Worm (Caenorhabditis elegans) whole organism, L3 larva: ENCODE measurements around the gene cpr-8.

ENCODE experiments used
- R02D3.7 ChIP-seq: fragments of 150-350 bp; optimal IDR thresholded peaks from 2 replicates; lab custom pipeline; 2014; ENCODE audit warnings: missing biosample characterization, missing genetic modification characterization
- ZK546.5 ChIP-seq: sonication (generic microtip); optimal IDR thresholded peaks from 2 replicates; lab custom pipeline; 2017; ENCODE audit warnings: missing biosample characterization, missing genetic modification characterization
- aly-2 ChIP-seq: fragments of 150-350 bp; optimal IDR thresholded peaks from 2 replicates; lab custom pipeline; 2014; ENCODE audit warnings: missing biosample characterization, missing genetic modification characterization
- ama-1 ChIP-seq: fragments of 150-350 bp; optimal IDR thresholded peaks from 2 replicates; lab custom pipeline; 2018
- ceh-16 ChIP-seq: sonication (generic microtip); optimal IDR thresholded peaks from 2 replicates; lab custom pipeline; 2017; ENCODE audit warnings: missing biosample characterization, missing genetic modification characterization
- ceh-82 ChIP-seq: fragments of 150-350 bp; optimal IDR thresholded peaks from 2 replicates; lab custom pipeline; 2014; ENCODE audit warnings: missing biosample characterization, missing genetic modification characterization
- ceh-9 ChIP-seq: sonication (generic microtip); optimal IDR thresholded peaks from 2 replicates; lab custom pipeline; 2018; ENCODE audit warnings: missing biosample characterization, missing genetic modification characterization
- daf-12 ChIP-seq: fragments of 150-350 bp; optimal IDR thresholded peaks from 2 replicates; lab custom pipeline; 2014; ENCODE audit warnings: missing biosample characterization, missing genetic modification reagents, missing genetic modification characterization
- egl-27 ChIP-seq: sonication (generic microtip); optimal IDR thresholded peaks from 4 replicates; lab custom pipeline; 2017; ENCODE audit warnings: missing biosample characterization, missing genetic modification reagents, missing genetic modification characterization
- elt-1 ChIP-seq: fragments of 150-350 bp; optimal IDR thresholded peaks from 2 replicates; lab custom pipeline; 2014; ENCODE audit warnings: missing biosample characterization, missing genetic modification characterization
- elt-2 ChIP-seq: sonication (generic microtip); optimal IDR thresholded peaks from 2 replicates; lab custom pipeline; 2016; ENCODE audit warnings: missing genetic modification reagents, mild to moderate bottlenecking, missing genetic modification characterization, missing compliant biosample characterization
- eor-1 ChIP-seq, 2 experiments: fragments of 150-350 bp; optimal IDR thresholded peaks; 2 replicates each; lab custom pipeline; 2014 to 2018; ENCODE audit warnings: missing biosample characterization in 2 of 2, missing genetic modification characterization in 2 of 2
- fkh-2 ChIP-seq: fragments of 150-350 bp; optimal IDR thresholded peaks from 2 replicates; lab custom pipeline; 2014; ENCODE audit warnings: missing biosample characterization, missing genetic modification reagents, missing genetic modification characterization
- hmg-11 ChIP-seq: sonication (generic microtip); optimal IDR thresholded peaks from 2 replicates; lab custom pipeline; 2016; ENCODE audit warnings: missing genetic modification characterization, missing compliant biosample characterization
- jun-1 ChIP-seq: fragments of 150-350 bp; optimal IDR thresholded peaks from 2 replicates; lab custom pipeline; 2014; ENCODE audit warnings: missing biosample characterization, missing genetic modification reagents, missing genetic modification characterization
- lin-15B ChIP-seq: fragments of 150-350 bp; optimal IDR thresholded peaks from 2 replicates; lab custom pipeline; 2014; ENCODE audit warnings: missing biosample characterization, missing genetic modification characterization
- lin-39 ChIP-seq: fragments of 150-350 bp; optimal IDR thresholded peaks from 2 replicates; lab custom pipeline; 2018; ENCODE audit warnings: missing biosample characterization, missing genetic modification reagents, missing genetic modification characterization
- lsy-12 ChIP-seq: sonication (generic microtip); optimal IDR thresholded peaks from 2 replicates; lab custom pipeline; 2016; ENCODE audit warnings: mild to moderate bottlenecking, missing genetic modification characterization, missing compliant biosample characterization
- mdl-1 ChIP-seq: fragments of 150-350 bp; optimal IDR thresholded peaks from 2 replicates; lab custom pipeline; 2014; ENCODE audit warnings: missing biosample characterization, missing genetic modification characterization
- nfya-1 ChIP-seq: sonication (generic microtip); optimal IDR thresholded peaks from 2 replicates; lab custom pipeline; 2017; ENCODE audit warnings: missing genetic modification characterization, mild to moderate bottlenecking, missing compliant biosample characterization, antibody characterized with exemption, moderate library complexity; ENCODE audit not compliant: insufficient read depth
- nhr-12 ChIP-seq: fragments of 150-350 bp; optimal IDR thresholded peaks from 2 replicates; lab custom pipeline; 2014; ENCODE audit warnings: missing biosample characterization, missing genetic modification characterization
- nhr-23 ChIP-seq: fragments of 150-350 bp; optimal IDR thresholded peaks from 2 replicates; lab custom pipeline; 2014; ENCODE audit warnings: missing biosample characterization, missing genetic modification reagents, missing genetic modification characterization
- nhr-237 ChIP-seq: fragments of 150-350 bp; optimal IDR thresholded peaks from 2 replicates; lab custom pipeline; 2014; ENCODE audit warnings: missing biosample characterization, missing genetic modification characterization
- nhr-25 ChIP-seq: sonication (generic microtip); optimal IDR thresholded peaks from 2 replicates; lab custom pipeline; 2017; ENCODE audit warnings: missing biosample characterization, missing genetic modification characterization
- nhr-43 ChIP-seq: sonication (generic microtip); optimal IDR thresholded peaks from 2 replicates; lab custom pipeline; 2016; ENCODE audit warnings: mild to moderate bottlenecking, missing genetic modification characterization, missing compliant biosample characterization; ENCODE audit not compliant: poor library complexity, severe bottlenecking
- nhr-67 ChIP-seq: fragments of 150-350 bp; optimal IDR thresholded peaks from 2 replicates; lab custom pipeline; 2014; ENCODE audit warnings: missing biosample characterization, missing genetic modification characterization
- nhr-76 ChIP-seq: fragments of 150-350 bp; sonication (generic microtip); optimal IDR thresholded peaks from 5 replicates; lab custom pipeline; 2014; ENCODE audit warnings: missing biosample characterization, missing genetic modification characterization
- pha-4 ChIP-seq: fragments of 150-350 bp; optimal IDR thresholded peaks from 2 replicates; lab custom pipeline; 2014; ENCODE audit warnings: missing biosample characterization, missing genetic modification reagents, missing genetic modification characterization
- pqm-1 ChIP-seq: fragments of 150-350 bp; optimal IDR thresholded peaks from 2 replicates; lab custom pipeline; 2017; ENCODE audit warnings: missing biosample characterization, missing genetic modification characterization, inconsistent platforms
- skn-1 ChIP-seq: fragments of 150-350 bp; optimal IDR thresholded peaks from 2 replicates; lab custom pipeline; 2014; ENCODE audit warnings: missing biosample characterization, missing genetic modification characterization
- snpc-4 ChIP-seq: fragments of 150-350 bp; optimal IDR thresholded peaks from 2 replicates; lab custom pipeline; 2014; ENCODE audit warnings: missing biosample characterization, missing genetic modification characterization
- tbx-2 ChIP-seq: sonication (generic microtip); optimal IDR thresholded peaks from 2 replicates; lab custom pipeline; 2016; ENCODE audit warnings: mild to moderate bottlenecking, missing genetic modification characterization, missing compliant biosample characterization
- unc-39 ChIP-seq: sonication (generic microtip); optimal IDR thresholded peaks from 4 replicates; lab custom pipeline; 2017; ENCODE audit warnings: missing biosample characterization, missing genetic modification characterization
- ztf-11 ChIP-seq: fragments of 150-350 bp; optimal IDR thresholded peaks from 2 replicates; lab custom pipeline; 2014; ENCODE audit warnings: missing biosample characterization, missing genetic modification characterization
- ztf-4 ChIP-seq: fragments of 150-350 bp; optimal IDR thresholded peaks from 2 replicates; lab custom pipeline; 2014; ENCODE audit warnings: missing biosample characterization, missing genetic modification characterization

cpr-8 gene

DNA sequence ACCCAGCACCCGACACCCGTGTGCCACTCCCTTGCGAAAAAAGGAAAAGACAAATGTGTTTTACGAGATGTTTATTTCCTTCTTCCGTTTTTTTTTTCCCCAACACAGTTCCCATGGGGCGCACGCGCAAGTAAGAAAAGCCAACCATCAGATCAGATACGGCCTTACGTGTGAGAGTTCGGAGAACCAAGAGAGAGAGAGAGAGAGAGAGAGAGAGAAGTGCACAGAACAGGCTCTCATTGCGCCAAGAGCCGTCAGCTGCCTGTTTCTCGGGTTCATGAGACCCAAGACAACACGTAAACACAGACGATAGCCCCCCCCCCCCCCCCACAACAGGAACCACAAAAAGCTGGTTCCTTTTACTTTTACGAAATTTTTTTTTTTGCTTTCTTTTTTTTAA lies 17.4 kb downstream of the cpr-8 start:
- TF ChIP-seq lin-39 (tag; lab: Kevin White, UChicago) (no peak), mdl-1 (tag; lab: Kevin White, UChicago) (no peak), egl-27 (tag; lab: Kevin White, UChicago) (no peak)
- TF ChIP-seq, all 47 proteins: peak for 0

DNA sequence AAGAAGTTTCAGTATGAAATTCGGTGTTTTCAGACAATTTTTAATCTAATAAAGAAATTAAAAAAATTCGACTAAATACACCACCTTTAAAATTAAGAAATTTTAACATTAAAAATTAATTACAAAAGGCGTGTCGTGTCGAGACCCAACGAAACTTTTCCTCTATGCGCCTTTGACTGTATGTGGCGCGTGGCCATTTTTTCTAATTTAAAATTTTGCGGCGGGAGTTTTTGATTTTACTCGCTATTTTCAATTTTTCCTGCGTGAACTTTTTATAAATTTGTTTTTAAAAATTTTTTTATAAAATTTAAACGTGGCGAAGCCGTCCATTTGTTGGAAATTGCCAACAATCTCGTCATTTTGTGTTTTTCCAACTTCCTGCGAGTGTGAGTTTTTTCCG lies 18.3 kb downstream of the cpr-8 start:
- TF ChIP-seq nhr-67 (tag; lab: Kevin White, UChicago) (no peak), nhr-12 (tag; lab: Kevin White, UChicago) (no peak), elt-1 (tag; lab: Kevin White, UChicago) (no peak), unc-39 (no peak), nhr-76 (tag; lab: Kevin White, UChicago) (no peak), R02D3.7 (tag; lab: Kevin White, UChicago) (no peak), mdl-1 (tag; lab: Kevin White, UChicago) (no peak), nfya-1 (no peak), eor-1 (tag; optimal IDR thresholded peaks at IDR 0.05; lab: Kevin White, UChicago) (no peak), ztf-11 (no peak), ceh-82 (tag; lab: Kevin White, UChicago) (no peak), nhr-25 (tag; lab: Kevin White, UChicago) (no peak)

DNA sequence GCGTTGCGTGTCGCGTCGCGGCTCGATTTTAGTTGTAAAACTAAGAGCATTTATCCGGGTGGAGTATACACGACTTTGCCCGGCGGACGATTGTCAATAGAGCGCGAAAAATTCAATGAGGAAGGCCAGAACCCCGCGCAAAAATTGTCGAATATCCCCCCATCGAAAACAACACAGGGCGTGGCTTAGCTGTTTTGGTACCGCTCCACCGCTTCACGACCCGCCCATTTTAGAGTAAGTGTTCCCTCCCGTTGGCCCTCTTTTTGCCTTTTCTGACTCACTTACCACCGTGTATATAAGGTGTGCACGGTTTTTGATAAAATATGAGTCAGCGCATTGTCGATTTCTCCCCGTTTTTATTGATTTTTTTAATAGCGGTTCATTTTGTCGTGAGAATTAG lies 19.0 kb downstream of the cpr-8 start:
- TF ChIP-seq ztf-4 (tag; lab: Kevin White, UChicago) (no peak), tbx-2 (tag; lab: Kevin White, UChicago) (no peak), nhr-67 (tag; lab: Kevin White, UChicago) (no peak), lsy-12 (tag; lab: Kevin White, UChicago) (no peak), eor-1 (tag; optimal IDR thresholded peaks at IDR 0.05; lab: Kevin White, UChicago) (no peak), nhr-43 (tag; lab: Kevin White, UChicago) (no peak), ceh-9 (tag; lab: Kevin White, UChicago) (no peak), fkh-2 (tag; lab: Kevin White, UChicago) (no peak), elt-1 (tag; lab: Kevin White, UChicago) (no peak), skn-1 (tag; lab: Kevin White, UChicago) (no peak), daf-12 (no peak), nhr-23 (no peak), ZK546.5 (tag; lab: Kevin White, UChicago) (no peak), aly-2 (tag; lab: Kevin White, UChicago) (no peak), lin-39 (tag; lab: Kevin White, UChicago) (no peak), elt-2 (tag; lab: Kevin White, UChicago) (no peak), unc-39 (no peak), lin-15B (no peak), snpc-4 (tag; lab: Kevin White, UChicago) (no peak)

DNA sequence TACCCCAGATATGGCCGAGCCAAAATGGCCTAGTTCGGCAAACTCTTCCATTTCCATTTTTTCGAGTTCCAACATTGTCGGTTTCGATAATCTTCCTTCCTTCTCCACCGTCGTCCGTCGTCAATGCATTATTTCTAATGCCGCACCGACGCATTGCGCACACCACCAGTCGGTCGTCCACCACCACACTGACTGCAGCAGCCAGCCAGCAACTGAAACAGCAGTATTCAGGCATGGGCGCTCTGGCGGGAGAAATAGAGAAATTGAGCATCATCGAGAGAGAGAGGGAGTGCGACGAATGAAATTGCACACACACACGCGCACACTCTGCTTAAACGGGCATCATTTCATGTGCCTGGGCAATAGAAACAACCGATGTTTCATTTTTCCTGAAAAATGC lies 19.5 kb downstream of the cpr-8 start:
- TF ChIP-seq tbx-2 (tag; lab: Kevin White, UChicago): peak; percentile 27
- TF ChIP-seq egl-27 (tag; lab: Kevin White, UChicago): peak; percentile 14
- no peak for TF ChIP-seq nhr-237 (tag; lab: Kevin White, UChicago)
- TF ChIP-seq nfya-1: peak; percentile 78
- TF ChIP-seq nhr-43 (tag; lab: Kevin White, UChicago): no peak
- peak; percentile 47 for TF ChIP-seq mdl-1 (tag; lab: Kevin White, UChicago)
- TF ChIP-seq pqm-1 (tag; lab: Kevin White, UChicago): peak; percentile 14
- TF ChIP-seq elt-2 (tag; lab: Kevin White, UChicago): peak; percentile 50
- TF ChIP-seq snpc-4 (tag; lab: Kevin White, UChicago): peak; percentile 52
- no peak for TF ChIP-seq lsy-12 (tag; lab: Kevin White, UChicago)
- TF ChIP-seq lin-39 (tag; lab: Kevin White, UChicago): peak; percentile 85
- TF ChIP-seq lin-15B: peak; percentile 35
- no peak for TF ChIP-seq ceh-9 (tag; lab: Kevin White, UChicago)
- TF ChIP-seq ama-1: peak; percentile 59

DNA sequence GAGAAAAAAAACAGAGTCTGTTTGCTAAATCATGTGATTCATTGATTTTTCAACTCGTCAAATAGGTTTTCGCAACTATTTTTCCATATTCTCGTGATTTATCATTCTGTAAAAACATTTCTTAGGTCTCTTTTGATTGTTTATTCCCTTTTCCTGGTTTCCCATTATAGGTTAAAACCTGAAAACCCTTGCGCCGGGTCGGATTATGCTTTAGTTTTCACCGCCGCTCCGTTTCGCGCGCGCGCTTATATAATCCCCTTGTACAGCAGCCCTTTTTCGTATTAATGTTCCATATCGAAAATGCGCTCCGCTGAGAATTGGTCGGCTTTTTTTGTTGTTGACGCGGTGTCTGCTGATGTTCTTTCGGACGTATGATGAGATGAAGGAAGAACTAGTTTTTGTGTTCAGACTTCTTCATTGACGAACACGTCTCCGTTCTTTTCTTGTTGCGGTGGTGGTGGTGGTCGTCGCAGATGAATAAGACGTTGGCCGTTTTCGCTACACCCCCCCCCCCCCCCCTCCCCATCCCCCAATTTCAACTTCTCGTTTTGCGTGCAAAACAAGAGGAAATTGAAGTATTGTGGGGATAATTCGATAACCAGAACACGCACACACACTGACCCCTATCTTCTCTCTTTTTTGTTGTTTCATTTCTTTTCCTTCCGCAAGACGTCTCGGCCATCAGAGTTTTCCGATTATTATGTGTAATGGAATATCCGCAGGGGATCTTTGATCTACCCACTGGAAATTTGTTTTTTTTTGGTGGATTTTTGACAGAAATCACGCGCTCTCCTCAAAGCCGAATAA lies 20.3 kb downstream of the cpr-8 start:
- TF ChIP-seq tbx-2 (tag; lab: Kevin White, UChicago): no peak
- TF ChIP-seq daf-12: no peak
- no peak for TF ChIP-seq fkh-2 (tag; lab: Kevin White, UChicago)
- no peak for TF ChIP-seq ceh-16 (tag; lab: Kevin White, UChicago)
- no peak for TF ChIP-seq jun-1 (tag; lab: Kevin White, UChicago)
- no peak for TF ChIP-seq pha-4 (tag; lab: Kevin White, UChicago)
- TF ChIP-seq ZK546.5 (tag; lab: Kevin White, UChicago): no peak
- TF ChIP-seq nhr-43 (tag; lab: Kevin White, UChicago): peak; percentile 42
- peak; percentile 85 for TF ChIP-seq nhr-23
- TF ChIP-seq snpc-4 (tag; lab: Kevin White, UChicago): peak; percentile 19
- TF ChIP-seq nfya-1: no peak
- no peak for TF ChIP-seq lsy-12 (tag; lab: Kevin White, UChicago)
- TF ChIP-seq elt-1 (tag; lab: Kevin White, UChicago): no peak
- TF ChIP-seq lin-15B: peak; percentile 42
- no peak for TF ChIP-seq nhr-76 (tag; lab: Kevin White, UChicago)
- no peak for TF ChIP-seq eor-1 (tag; optimal IDR thresholded peaks at IDR 0.05; lab: Kevin White, UChicago)
- TF ChIP-seq nhr-25 (tag; lab: Kevin White, UChicago): peak; percentile 46
- peak; percentile 75 for TF ChIP-seq ama-1
- no peak for TF ChIP-seq nhr-12 (tag; lab: Kevin White, UChicago)
- no peak for TF ChIP-seq hmg-11
